Fruit fly (Drosophila melanogaster) ovary, adult (tissue): Measurements from ENCODE around the gene mthl9.

Source experiments
- CG17801 ChIP-seq: fragments of 200-800 bp; optimal IDR thresholded peaks from 2 replicates; lab custom pipeline; 2019; ENCODE audit warnings: missing biosample characterization, mild to moderate bottlenecking, missing genetic modification characterization, moderate library complexity; ENCODE audit not compliant: partially characterized antibody

mthl9 gene

dm6 chr3L:347641-348405 lies 15.7 kb upstream of the mthl9 start:
- TF ChIP-seq CG17801 (GFP tag; lab: Kevin White, UChicago): peak; percentile 56

- TF ChIP-seq CG17801 (GFP tag; lab: Kevin White, UChicago): peak; percentile 55
Observed at dm6 chr3L:346656-347640, 14.8 kb upstream of the mthl9 start, which contains the start of gene mth. mth (minus strand) TSS chr3L:346957.

- TF ChIP-seq CG17801 (GFP tag; lab: Kevin White, UChicago): no peak
Observed at dm6 chr3L:343316-343715, 11.2 kb upstream of the mthl9 start.

dm6 chr3L:342839-343238 lies 10.7 kb upstream of the mthl9 start, which contains the start of gene mthl10:
mthl10 (minus strand) TSS chr3L:342915.
- TF ChIP-seq CG17801 (GFP tag; lab: Kevin White, UChicago): peak; percentile 43

dm6 chr3L:341052-341852 lies 9.1 kb upstream of the mthl9 start:
- peak; percentile 30 for TF ChIP-seq CG17801 (GFP tag; lab: Kevin White, UChicago)

dm6 chr3L:340569-340968 lies 8.5 kb upstream of the mthl9 start:
- TF ChIP-seq CG17801 (GFP tag; lab: Kevin White, UChicago): no peak

- no peak for TF ChIP-seq CG17801 (GFP tag; lab: Kevin White, UChicago)
Observed at dm6 chr3L:340124-340523, 8.0 kb upstream of the mthl9 start.

- TF ChIP-seq CG17801 (GFP tag; lab: Kevin White, UChicago): no peak
Observed at dm6 chr3L:339072-339471, 7.0 kb upstream of the mthl9 start.

dm6 chr3L:338116-338515 lies 6.0 kb upstream of the mthl9 start:
- no peak for TF ChIP-seq CG17801 (GFP tag; lab: Kevin White, UChicago)

- TF ChIP-seq CG17801 (GFP tag; lab: Kevin White, UChicago): no peak
Observed at dm6 chr3L:337148-337547, 5.0 kb upstream of the mthl9 start.

dm6 chr3L:329153-329698 lies 2.9 kb downstream of the mthl9 start:
- TF ChIP-seq CG17801 (GFP tag; lab: Kevin White, UChicago): no peak

- no peak for TF ChIP-seq CG17801 (GFP tag; lab: Kevin White, UChicago)
Observed at dm6 chr3L:327833-328232, 4.3 kb downstream of the mthl9 start, which contains the start of the genes Atac3 and Ptpmeg. Atac3 (minus strand) TSS chr3L:327992. Ptpmeg (plus strand) TSS chr3L:328097.

dm6 chr3L:324486-324885 lies 7.6 kb downstream of the mthl9 start, which contains the start of gene CG32344:
CG32344 (minus strand) TSS chr3L:324720.
- no peak for TF ChIP-seq CG17801 (GFP tag; lab: Kevin White, UChicago)

dm6 chr3L:321495-321894 lies 10.6 kb downstream of the mthl9 start:
- no peak for TF ChIP-seq CG17801 (GFP tag; lab: Kevin White, UChicago)
